Worm (Caenorhabditis elegans) whole organism, midembryonic: Measurements from ENCODE around the gene T07F12.1.

Experiments used
- cog-1 ChIP-seq: sonication (generic microtip); optimal IDR thresholded peaks from 2 replicates; lab custom pipeline; 2016; ENCODE audit warnings: missing genetic modification characterization, missing compliant biosample characterization
- flt-1 ChIP-seq: fragments of 200-800 bp; sonication (Bioruptor generic); IDR thresholded peaks from 2 replicates; pipeline ENCODE4 v1.3.6; 2022; ENCODE audit warnings: missing genetic modification characterization, missing compliant biosample characterization
- klf-2 ChIP-seq: fragments of 200-800 bp; sonication (Bioruptor generic); conservative IDR thresholded peaks from 2 replicates; pipeline ENCODE4 v1.3.6; 2022; ENCODE audit warnings: missing genetic modification reagents, missing genetic modification characterization, missing compliant biosample characterization
- med-1 ChIP-seq: sonication (generic microtip); optimal IDR thresholded peaks from 2 replicates; lab custom pipeline; 2017; ENCODE audit warnings: missing genetic modification characterization, mild to moderate bottlenecking, missing compliant biosample characterization, antibody characterized with exemption, missing genetic modification reagents; ENCODE audit not compliant: insufficient read depth
- ref-1 ChIP-seq: fragments of 200-800 bp; sonication (Bioruptor generic); conservative IDR thresholded peaks from 2 replicates; pipeline ENCODE4 v1.3.6; 2022; ENCODE audit warnings: missing genetic modification reagents, missing genetic modification characterization, missing compliant biosample characterization
- tab-1 ChIP-seq: fragments of 200-800 bp; sonication (Bioruptor generic); IDR thresholded peaks from 2 replicates; pipeline ENCODE4 v1.3.6; 2022; ENCODE audit warnings: missing genetic modification characterization, missing compliant biosample characterization
- ztf-23 ChIP-seq: fragments of 200-800 bp; sonication (Bioruptor generic); IDR thresholded peaks from 2 replicates; pipeline ENCODE4 v1.3.6; 2022; ENCODE audit warnings: missing genetic modification reagents, missing genetic modification characterization, missing compliant biosample characterization
- ztf-29 ChIP-seq: fragments of 200-800 bp; sonication (Bioruptor generic); IDR thresholded peaks from 2 replicates; pipeline ENCODE4 v1.3.6; 2022; ENCODE audit warnings: missing genetic modification reagents, missing genetic modification characterization, missing compliant biosample characterization

ce11 chrX:4859582-4860095 is 34.2 kb upstream of the T07F12.1 start, which contains the start of gene add-1:
- TF ChIP-seq klf-2 (GFP tag; lab: Robert Waterston, UW) (no peak), flt-1 (GFP tag; lab: Robert Waterston, UW) (no peak), cog-1 (tag; lab: Kevin White, UChicago) (no peak), ztf-29 (GFP tag; lab: Robert Waterston, UW) (no peak), ref-1 (GFP tag; lab: Robert Waterston, UW) (no peak), ztf-23 (GFP tag; lab: Robert Waterston, UW) (no peak), med-1 (no peak), tab-1 (GFP tag; lab: Robert Waterston, UW) (no peak)
